Fruit fly (Drosophila melanogaster) whole organism, embryonic: ENCODE results near the gene meigo.

Experiments
- Antp ChIP-seq: fragments of 200-800 bp; sonication (Bioruptor generic); optimal IDR thresholded peaks from 3 replicates; lab custom pipeline; 2016; ENCODE audit warnings: missing biosample characterization, missing genetic modification characterization
- B-H1 ChIP-seq: fragments of 200-800 bp; sonication (Bioruptor generic); IDR thresholded peaks from 3 replicates; pipeline ENCODE4 v1.3.6; 2022; ENCODE audit warnings: missing biosample characterization, missing genetic modification characterization
- Bgb ChIP-seq: fragments of 200-800 bp; sonication (Bioruptor generic); IDR thresholded peaks from 2 replicates; pipeline ENCODE4 v1.3.6; 2022; ENCODE audit warnings: missing biosample characterization, missing genetic modification characterization; ENCODE audit not compliant: partially characterized antibody
- CG10431 ChIP-seq: fragments of 200-800 bp; sonication (Bioruptor generic); optimal IDR thresholded peaks from 3 replicates; lab custom pipeline; 2018; ENCODE audit warnings: missing biosample characterization, mild to moderate bottlenecking, missing genetic modification characterization
- CG10654 ChIP-seq: fragments of 200-800 bp; sonication (Bioruptor generic); optimal IDR thresholded peaks from 2 replicates; lab custom pipeline; 2016; ENCODE audit warnings: missing biosample characterization, missing genetic modification characterization
- CG10959 ChIP-seq: fragments of 200-800 bp; sonication (Bioruptor generic); IDR thresholded peaks from 2 replicates; pipeline ENCODE4 v1.3.6; 2022; ENCODE audit warnings: missing biosample characterization, missing genetic modification characterization
- CG1233 ChIP-seq: fragments of 200-800 bp; sonication (Bioruptor generic); optimal IDR thresholded peaks from 4 replicates; lab custom pipeline; 2018; ENCODE audit warnings: missing biosample characterization, mild to moderate bottlenecking, missing genetic modification characterization
- CG12391 ChIP-seq: fragments of 200-800 bp; sonication (Bioruptor generic); optimal IDR thresholded peaks from 3 replicates; lab custom pipeline; 2018; ENCODE audit warnings: missing biosample characterization, mild to moderate bottlenecking, missing genetic modification characterization, moderate library complexity
- CG12659 ChIP-seq: fragments of 200-800 bp; sonication (Bioruptor generic); optimal IDR thresholded peaks from 3 replicates; lab custom pipeline; 2017; ENCODE audit warnings: mild to moderate bottlenecking, missing biosample characterization, missing genetic modification reagents, missing genetic modification characterization
- CG13296 ChIP-seq: fragments of 200-800 bp; sonication (Bioruptor generic); optimal IDR thresholded peaks from 3 replicates; lab custom pipeline; 2018; ENCODE audit warnings: missing biosample characterization, mild to moderate bottlenecking, missing genetic modification characterization
- CG13894 ChIP-seq: fragments of 200-800 bp; sonication (Bioruptor generic); optimal IDR thresholded peaks from 3 replicates; lab custom pipeline; 2018; ENCODE audit warnings: missing biosample characterization, mild to moderate bottlenecking, missing genetic modification characterization, moderate library complexity
- CG14014 ChIP-seq: fragments of 200-800 bp; sonication (Bioruptor generic); IDR thresholded peaks from 2 replicates; pipeline ENCODE4 v1.3.6; 2022; ENCODE audit warnings: missing biosample characterization, missing genetic modification characterization
- CG14050 ChIP-seq: fragments of 200-800 bp; sonication (Bioruptor generic); IDR thresholded peaks from 3 replicates; pipeline ENCODE4 v1.3.6; 2022; ENCODE audit warnings: missing biosample characterization, missing genetic modification characterization
- CG14860 ChIP-seq: fragments of 200-800 bp; sonication (Bioruptor generic); IDR thresholded peaks from 3 replicates; pipeline ENCODE4 v1.3.6; 2022; ENCODE audit warnings: missing biosample characterization, missing genetic modification characterization; ENCODE audit not compliant: partially characterized antibody
- CG15011 ChIP-seq: fragments of 200-800 bp; sonication (Bioruptor generic); optimal IDR thresholded peaks from 3 replicates; lab custom pipeline; 2018; ENCODE audit warnings: missing biosample characterization, mild to moderate bottlenecking, missing genetic modification characterization
- CG17328 ChIP-seq: fragments of 200-800 bp; sonication (Bioruptor generic); IDR thresholded peaks from 2 replicates; pipeline ENCODE4 v1.3.6; 2022; ENCODE audit warnings: missing biosample characterization, missing genetic modification characterization
- CG17829 ChIP-seq: fragments of 200-800 bp; optimal IDR thresholded peaks from 2 replicates; lab custom pipeline; 2019; ENCODE audit warnings: missing biosample characterization, mild to moderate bottlenecking, missing genetic modification characterization, moderate library complexity
- CG2199 ChIP-seq: fragments of 200-800 bp; sonication (Bioruptor generic); IDR thresholded peaks from 3 replicates; pipeline ENCODE4 v1.3.6; 2022; ENCODE audit warnings: missing biosample characterization, missing genetic modification characterization
- CG3065 ChIP-seq: fragments of 200-800 bp; sonication (Bioruptor generic); optimal IDR thresholded peaks from 2 replicates; lab custom pipeline; 2016; ENCODE audit warnings: missing biosample characterization, missing genetic modification characterization
- CG33557 ChIP-seq: fragments of 200-800 bp; sonication (Bioruptor generic); optimal IDR thresholded peaks from 2 replicates; lab custom pipeline; 2019; ENCODE audit warnings: missing biosample characterization, mild to moderate bottlenecking, missing genetic modification characterization, moderate library complexity
- CG4424 ChIP-seq: fragments of 200-800 bp; sonication (Bioruptor generic); optimal IDR thresholded peaks from 3 replicates; lab custom pipeline; 2016; ENCODE audit warnings: missing biosample characterization, missing genetic modification characterization
- CG9609 ChIP-seq: fragments of 200-800 bp; sonication (Bioruptor generic); optimal IDR thresholded peaks from 3 replicates; lab custom pipeline; 2016; ENCODE audit warnings: missing biosample characterization, missing genetic modification characterization
- Dp ChIP-seq: fragments of 200-800 bp; sonication (Bioruptor generic); optimal IDR thresholded peaks from 2 replicates; lab custom pipeline; 2018; ENCODE audit warnings: missing biosample characterization, mild to moderate bottlenecking, missing genetic modification characterization, moderate library complexity
- E2f1 ChIP-seq: fragments of 200-800 bp; sonication (Bioruptor generic); IDR thresholded peaks from 2 replicates; pipeline ENCODE4 v1.3.6; 2022; ENCODE audit warnings: missing biosample characterization, missing genetic modification characterization
- Fer1 ChIP-seq: fragments of 200-800 bp; sonication (Bioruptor generic); optimal IDR thresholded peaks from 2 replicates; lab custom pipeline; 2017; ENCODE audit warnings: missing biosample characterization, mild to moderate bottlenecking, missing genetic modification characterization
- MTF-1 ChIP-seq: fragments of 200-800 bp; sonication (Bioruptor generic); optimal IDR thresholded peaks from 2 replicates; lab custom pipeline; 2018; ENCODE audit warnings: missing biosample characterization, mild to moderate bottlenecking, missing genetic modification characterization, borderline replicate concordance
- NC2α ChIP-seq: fragments of 200-800 bp; sonication (Bioruptor generic); optimal IDR thresholded peaks from 2 replicates; lab custom pipeline; 2016; ENCODE audit warnings: missing biosample characterization, missing genetic modification characterization
- NFAT ChIP-seq: fragments of 200-800 bp; sonication (Bioruptor generic); IDR thresholded peaks from 2 replicates; pipeline ENCODE4 v1.3.6; 2022; ENCODE audit warnings: missing biosample characterization, missing genetic modification characterization
- Nf-YB ChIP-seq: fragments of 200-800 bp; sonication (Bioruptor generic); optimal IDR thresholded peaks from 3 replicates; lab custom pipeline; 2019; ENCODE audit warnings: missing biosample characterization, mild to moderate bottlenecking, missing genetic modification characterization, moderate library complexity
- NfI ChIP-seq: fragments of 200-800 bp; sonication (Bioruptor generic); optimal IDR thresholded peaks from 3 replicates; lab custom pipeline; 2018; ENCODE audit warnings: missing biosample characterization, mild to moderate bottlenecking, missing genetic modification characterization, moderate library complexity
- Poxn ChIP-seq: fragments of 200-800 bp; sonication (Bioruptor generic); IDR thresholded peaks from 2 replicates; pipeline ENCODE4 v1.3.6; 2022; ENCODE audit warnings: missing biosample characterization, missing genetic modification characterization
- Side ChIP-seq: fragments of 200-800 bp; sonication (Bioruptor generic); optimal IDR thresholded peaks from 2 replicates; lab custom pipeline; 2016; ENCODE audit warnings: missing biosample characterization, missing genetic modification characterization
- Tbp ChIP-seq: fragments of >200 bp; optimal IDR thresholded peaks from 2 replicates; lab custom pipeline; 2018; ENCODE audit warnings: missing biosample characterization, missing genetic modification characterization
- bbx ChIP-seq: fragments of 200-800 bp; sonication (Bioruptor generic); IDR thresholded peaks from 2 replicates; pipeline ENCODE4 v1.3.6; 2022; ENCODE audit warnings: missing biosample characterization, missing genetic modification characterization; ENCODE audit not compliant: partially characterized antibody
- bcd ChIP-seq: fragments of 200-800 bp; sonication (Bioruptor generic); optimal IDR thresholded peaks from 2 replicates; lab custom pipeline; 2017; ENCODE audit warnings: missing biosample characterization, mild to moderate bottlenecking, missing genetic modification characterization
- chinmo ChIP-seq: fragments of 200-800 bp; sonication (Bioruptor generic); IDR thresholded peaks from 4 replicates; pipeline ENCODE4 v1.3.6; 2022; ENCODE audit warnings: missing biosample characterization, missing genetic modification characterization; ENCODE audit not compliant: partially characterized antibody
- exex ChIP-seq: fragments of 200-800 bp; sonication (Bioruptor generic); optimal IDR thresholded peaks from 4 replicates; lab custom pipeline; 2018; ENCODE audit warnings: missing biosample characterization, mild to moderate bottlenecking, missing genetic modification characterization, moderate library complexity
- fd64A ChIP-seq: fragments of 200-800 bp; sonication (Bioruptor generic); optimal IDR thresholded peaks from 3 replicates; lab custom pipeline; 2018; ENCODE audit warnings: missing biosample characterization, mild to moderate bottlenecking, missing genetic modification characterization
- mirr ChIP-seq: fragments of 200-800 bp; sonication (Bioruptor generic); optimal IDR thresholded peaks from 3 replicates; lab custom pipeline; 2018; ENCODE audit warnings: missing biosample characterization, mild to moderate bottlenecking, missing genetic modification characterization
- nerfin-2 ChIP-seq: fragments of 200-800 bp; sonication (Bioruptor generic); IDR thresholded peaks from 2 replicates; pipeline ENCODE4 v1.3.6; 2022; ENCODE audit warnings: missing biosample characterization, missing genetic modification characterization; ENCODE audit not compliant: partially characterized antibody
- odd ChIP-seq: fragments of 200-800 bp; sonication (Bioruptor generic); optimal IDR thresholded peaks from 2 replicates; lab custom pipeline; 2017; ENCODE audit warnings: missing biosample characterization, mild to moderate bottlenecking, missing genetic modification characterization
- peb ChIP-seq: fragments of 200-800 bp; sonication (Bioruptor generic); IDR thresholded peaks from 2 replicates; pipeline ENCODE4 v1.3.6; 2022; ENCODE audit warnings: missing biosample characterization, missing genetic modification characterization
- pzg ChIP-seq: fragments of 200-800 bp; sonication (Bioruptor generic); optimal IDR thresholded peaks from 3 replicates; lab custom pipeline; 2018; ENCODE audit warnings: missing biosample characterization, mild to moderate bottlenecking, missing genetic modification characterization, moderate library complexity
- ro ChIP-seq: fragments of 200-800 bp; sonication (Bioruptor generic); IDR thresholded peaks from 2 replicates; pipeline ENCODE4 v1.3.6; 2022; ENCODE audit warnings: missing biosample characterization, missing genetic modification characterization
- row ChIP-seq: fragments of 200-800 bp; sonication (Bioruptor generic); IDR thresholded peaks from 3 replicates; pipeline ENCODE4 v1.3.6; 2022; ENCODE audit warnings: missing biosample characterization, missing genetic modification characterization
- sima ChIP-seq: fragments of 200-800 bp; sonication (Bioruptor generic); optimal IDR thresholded peaks from 2 replicates; lab custom pipeline; 2016; ENCODE audit warnings: missing biosample characterization, missing genetic modification characterization
- vnd ChIP-seq: fragments of 200-800 bp; sonication (Bioruptor generic); IDR thresholded peaks from 3 replicates; pipeline ENCODE4 v1.3.6; 2022; ENCODE audit warnings: missing biosample characterization, missing genetic modification characterization; ENCODE audit not compliant: partially characterized antibody
- wdn ChIP-seq: fragments of 200-800 bp; sonication (Bioruptor generic); IDR thresholded peaks from 2 replicates; pipeline ENCODE4 v1.3.6; 2022; ENCODE audit warnings: missing biosample characterization, missing genetic modification characterization
- zen2 ChIP-seq: fragments of 200-800 bp; sonication (Bioruptor generic); IDR thresholded peaks from 3 replicates; pipeline ENCODE4 v1.3.6; 2022; ENCODE audit warnings: missing biosample characterization, missing genetic modification characterization; ENCODE audit not compliant: partially characterized antibody
- zf30C ChIP-seq: fragments of 200-800 bp; sonication (Bioruptor generic); optimal IDR thresholded peaks from 3 replicates; lab custom pipeline; 2018; ENCODE audit warnings: missing biosample characterization, mild to moderate bottlenecking, missing genetic modification characterization
- zfh2 ChIP-seq: fragments of 200-800 bp; sonication (Bioruptor generic); optimal IDR thresholded peaks from 2 replicates; lab custom pipeline; 2016; ENCODE audit warnings: missing biosample characterization, missing genetic modification characterization

The meigo gene

dm6 chr3R:21118784-21119183, 19.3 kb upstream of the meigo start, which contains the start of gene Bdbt (continued):
- no peak for TF ChIP-seq odd (GFP tag; lab: Kevin White, UChicago)
- peak; percentile 62 for TF ChIP-seq zfh2 (GFP tag; lab: Kevin White, UChicago)
- TF ChIP-seq Bgb = peak; percentile 93
- TF ChIP-seq Poxn = no peak
- 0 out of 3 replicates have a peak, but pooled peaks have one; percentile 20 for TF ChIP-seq B-H1 (GFP tag; lab: Robert Waterston, UW)
- peak; percentile 10 for TF ChIP-seq Side (GFP tag; lab: Kevin White, UChicago)
- no peak for TF ChIP-seq CG13894 (tag; lab: Kevin White, UChicago)
- peak; percentile 96 for TF ChIP-seq nerfin-2 (GFP tag; lab: Robert Waterston, UW)
- TF ChIP-seq Fer1 (GFP tag; lab: Kevin White, UChicago) = no peak
- TF ChIP-seq Dp (GFP tag; lab: Kevin White, UChicago) = peak; percentile 39
- no peak for TF ChIP-seq fd64A (GFP tag; lab: Kevin White, UChicago)
- TF ChIP-seq NFAT (GFP tag; lab: Robert Waterston, UW) = peak; percentile 60
- no peak for TF ChIP-seq wdn (GFP tag; lab: Robert Waterston, UW)
- peak; percentile 90 for TF ChIP-seq chinmo
- peak; percentile 39 for TF ChIP-seq Antp (GFP tag; lab: Kevin White, UChicago)
- TF ChIP-seq bbx (GFP tag; lab: Robert Waterston, UW) = peak; percentile 82
- TF ChIP-seq CG17829 (tag; lab: Kevin White, UChicago) = no peak
- no peak for TF ChIP-seq Tbp (GFP tag; lab: Kevin White, UChicago)
- no peak for TF ChIP-seq zf30C (GFP tag; lab: Kevin White, UChicago)
- 0 out of 2 replicates have a peak, but pooled peaks have one; percentile 31 for TF ChIP-seq CG17328 (GFP tag; lab: Robert Waterston, UW)
- no peak for TF ChIP-seq NC2α
- TF ChIP-seq vnd = peak; percentile 84
- TF ChIP-seq CG2199 (GFP tag; lab: Robert Waterston, UW) = no peak
- TF ChIP-seq CG33557 (GFP tag; lab: Kevin White, UChicago) = no peak
- peak; percentile 10 for TF ChIP-seq NfI (GFP tag; lab: Kevin White, UChicago)
- peak; percentile 21 for TF ChIP-seq CG1233 (GFP tag; lab: Kevin White, UChicago)
- TF ChIP-seq CG14014 = peak; percentile 49; the same call in 1 of the 2 replicates
- TF ChIP-seq MTF-1 (GFP tag; lab: Kevin White, UChicago) = no peak
- peak; percentile 15 for TF ChIP-seq CG13296 (GFP tag; lab: Kevin White, UChicago)
- no peak for TF ChIP-seq CG3065 (GFP tag; lab: Kevin White, UChicago)
- TF ChIP-seq CG15011 = no peak
- TF ChIP-seq exex (tag; lab: Kevin White, UChicago) = no peak
- no peak for TF ChIP-seq CG10959
- TF ChIP-seq CG10431 = no peak
- TF ChIP-seq ro (GFP tag; lab: Robert Waterston, UW) = no peak
- TF ChIP-seq CG4424 = peak; percentile 3
- peak; percentile 83 for TF ChIP-seq pzg (GFP tag; lab: Kevin White, UChicago)
- peak; percentile 47 for TF ChIP-seq CG12659 (GFP tag; lab: Kevin White, UChicago)
- peak; percentile 43 for TF ChIP-seq bcd
- no peak for TF ChIP-seq E2f1
- peak; percentile 77 for TF ChIP-seq row (GFP tag; lab: Robert Waterston, UW)
- peak; percentile 63 for TF ChIP-seq zen2 (GFP tag; lab: Robert Waterston, UW)
- no peak for TF ChIP-seq sima (GFP tag; lab: Kevin White, UChicago)
- TF ChIP-seq Nf-YB (GFP tag; lab: Kevin White, UChicago) = no peak
- peak; percentile 91 for TF ChIP-seq CG14860 (GFP tag; lab: Robert Waterston, UW)
- peak; percentile 11 for TF ChIP-seq CG10654 (GFP tag; lab: Kevin White, UChicago)
- TF ChIP-seq mirr (GFP tag; lab: Kevin White, UChicago) = no peak
- no peak for TF ChIP-seq peb (GFP tag; lab: Robert Waterston, UW)
- no peak for TF ChIP-seq CG14050 (GFP tag; lab: Robert Waterston, UW)
- TF ChIP-seq CG12391 (tag; lab: Kevin White, UChicago) = no peak
- TF ChIP-seq CG9609 (GFP tag; lab: Kevin White, UChicago) = peak; percentile 21
